Worm (Caenorhabditis elegans): Measurements from ENCODE around the gene F25E5.2.

F25E5.2 gene

DNA sequence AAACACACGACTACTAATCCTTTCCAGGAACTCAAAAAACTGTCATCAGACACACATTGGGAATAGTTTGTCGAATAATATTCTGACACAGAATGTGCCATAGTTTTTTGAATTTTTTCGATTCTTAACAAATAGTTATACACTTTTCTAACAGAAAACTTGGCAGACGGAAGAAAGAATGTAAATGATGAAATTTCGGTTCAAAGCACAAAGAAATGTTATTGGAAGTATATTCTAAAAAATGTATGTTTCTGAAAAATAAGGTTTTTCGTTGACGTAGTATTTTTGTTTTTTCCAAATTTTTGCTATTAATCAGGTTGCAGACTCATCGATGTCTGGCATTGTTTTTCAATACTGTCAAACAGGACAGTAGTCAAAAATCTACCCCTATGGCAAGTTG is 5.8 kb downstream of the F25E5.2 start, which contains the start of gene srh-92:
Gene srh-92 (minus strand): TSS at position 101 of the 400 bp plus-strand sequence.
- TF ChIP-seq ceh-58 (GFP tag; IDR thresholded peaks at IDR 0.05) (no peak), nhr-27 (tag; optimal IDR thresholded peaks at IDR 0.05) (no peak), F52B5.7 (tag; optimal IDR thresholded peaks at IDR 0.05) (no peak), nhr-80 (tag; optimal IDR thresholded peaks at IDR 0.05) (no peak), let-607 (tag; optimal IDR thresholded peaks at IDR 0.05) (no peak), madf-10 (tag; optimal IDR thresholded peaks at IDR 0.05) (no peak), snpc-4 (GFP tag; optimal IDR thresholded peaks at IDR 0.05) (no peak), snpc-4 (tag; optimal IDR thresholded peaks at IDR 0.05) (no peak), hsf-1 (GFP tag; IDR thresholded peaks at IDR 0.05) (no peak), tbp1 (GFP tag; optimal IDR thresholded peaks at IDR 0.05) (no peak), lin-40 (tag; optimal IDR thresholded peaks at IDR 0.05) (no peak), hrde-1 (tag; optimal IDR thresholded peaks at IDR 0.05; ENCODE audit: borderline replicate concordance) (no peak), pha-4 (tag; optimal IDR thresholded peaks at IDR 0.05) (no peak), hlh-12 (tag; optimal IDR thresholded peaks at IDR 0.05) (no peak), F49E8.2 (tag; optimal IDR thresholded peaks at IDR 0.05; ENCODE audit: insufficient read depth) (no peak)

DNA sequence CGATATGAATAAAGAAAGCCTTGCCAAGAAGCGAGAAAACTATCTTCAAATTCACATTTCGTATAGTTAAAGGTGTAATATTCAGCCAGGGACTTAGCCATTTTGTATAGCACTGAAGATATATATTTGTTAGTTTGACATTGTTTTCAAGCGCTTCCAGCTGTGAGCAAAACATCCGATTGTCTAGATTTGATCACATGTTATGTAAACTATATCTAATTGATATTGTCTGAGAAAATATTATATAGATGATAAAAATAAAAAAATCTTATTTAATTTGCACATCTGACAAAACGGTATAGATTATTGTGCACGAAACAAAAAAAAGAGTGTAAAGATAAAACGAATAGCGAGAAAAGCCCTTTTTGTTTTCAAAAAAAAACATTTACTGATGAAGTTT is 9.6 kb downstream of the F25E5.2 start, which contains the start of gene srh-89:
Gene srh-89 (minus strand): TSS at position 101 of the 400 bp plus-strand sequence.
- TF ChIP-seq ceh-27 (GFP tag; optimal IDR thresholded peaks at IDR 0.05): no peak
- no peak for TF ChIP-seq F23B12.7 (tag; optimal IDR thresholded peaks at IDR 0.05; ENCODE audit: insufficient read depth)
- no peak for TF ChIP-seq attf-6 (GFP tag; IDR thresholded peaks at IDR 0.05)
- no peak for TF ChIP-seq unc-130 (GFP tag; optimal IDR thresholded peaks at IDR 0.05)
- TF ChIP-seq unc-62 (GFP tag; optimal IDR thresholded peaks at IDR 0.05): no peak
- TF ChIP-seq aptf-2 (GFP tag; conservative IDR thresholded peaks at IDR 0.05): no peak
- TF ChIP-seq tlf-1 (GFP tag; optimal IDR thresholded peaks at IDR 0.05): no peak
- TF ChIP-seq nfya-2 (GFP tag; IDR thresholded peaks at IDR 0.05): no peak
- TF ChIP-seq ceh-79 (tag; optimal IDR thresholded peaks at IDR 0.05): no peak
- TF ChIP-seq snpc-1.3 (tag; optimal IDR thresholded peaks at IDR 0.05; ENCODE audit: insufficient read depth): no peak
- TF ChIP-seq hlh-26 (GFP tag; conservative IDR thresholded peaks at IDR 0.05): no peak
- TF ChIP-seq ztf-18 (tag; optimal IDR thresholded peaks at IDR 0.05): no peak

ce11 chrV:7465509-7465908 is 10.4 kb downstream of the F25E5.2 start, which contains the start of gene F25E5.1:
Gene F25E5.1 (plus strand): TSS chrV:7465884.
- no peak for TF ChIP-seq nhr-90 (tag; optimal IDR thresholded peaks at IDR 0.05)
- 0 out of 2 replicates have a peak, but pooled peaks have one; percentile 34 for TF ChIP-seq egrh-3 (GFP tag; IDR thresholded peaks at IDR 0.05)
- TF ChIP-seq pha-4 (tag; optimal IDR thresholded peaks at IDR 0.05): no peak
- no peak for TF ChIP-seq madf-3 (GFP tag; IDR thresholded peaks at IDR 0.05)
- TF ChIP-seq cebp-1 (GFP tag; IDR thresholded peaks at IDR 0.05): no peak
- TF ChIP-seq cebp-1 (tag; optimal IDR thresholded peaks at IDR 0.05): no peak
- 0 out of 2 replicates have a peak, but pooled peaks have one; percentile 32 for TF ChIP-seq rcor-1 (GFP tag; IDR thresholded peaks at IDR 0.05)
- no peak for TF ChIP-seq dpl-1 (GFP tag; optimal IDR thresholded peaks at IDR 0.05)
- no peak for TF ChIP-seq lag-1 (GFP tag; IDR thresholded peaks at IDR 0.05)
- TF ChIP-seq hmg-1.2 (GFP tag; IDR thresholded peaks at IDR 0.05): peak; percentile 69
- no peak for TF ChIP-seq ccch-3 (GFP tag; optimal IDR thresholded peaks at IDR 0.05)
- no peak for TF ChIP-seq B0035.1 (tag; optimal IDR thresholded peaks at IDR 0.05)
- no peak for TF ChIP-seq ceh-91 (GFP tag; IDR thresholded peaks at IDR 0.05)
- TF ChIP-seq ztf-6 (GFP tag; IDR thresholded peaks at IDR 0.05): no peak
- TF ChIP-seq pbrm-1 (GFP tag; IDR thresholded peaks at IDR 0.05): peak; percentile 68; the same call in 1 of the 2 replicates
- no peak for TF ChIP-seq tlf-1 (GFP tag; optimal IDR thresholded peaks at IDR 0.05)
- no peak for TF ChIP-seq F52B5.7 (tag; optimal IDR thresholded peaks at IDR 0.05)
- TF ChIP-seq F55B11.4 (tag; optimal IDR thresholded peaks at IDR 0.05; ENCODE audit: borderline replicate concordance, insufficient read depth): no peak
- no peak for TF ChIP-seq F39B2.1 (GFP tag; IDR thresholded peaks at IDR 0.05)
- no peak for TF ChIP-seq ztf-22 (GFP tag; optimal IDR thresholded peaks at IDR 0.05)
- no peak for TF ChIP-seq snpc-4 (GFP tag; optimal IDR thresholded peaks at IDR 0.05)
- TF ChIP-seq snpc-4 (tag; optimal IDR thresholded peaks at IDR 0.05): peak in 1 of 4 experiments; percentile 43
- 0 out of 2 replicates have a peak, but pooled peaks have one; percentile 15 for TF ChIP-seq attf-3 (GFP tag; conservative IDR thresholded peaks at IDR 0.05)
- peak; percentile 61 for TF ChIP-seq athp-1 (tag; optimal IDR thresholded peaks at IDR 0.05)
